Worm (Caenorhabditis elegans): ENCODE data around the gene nhr-222.

DNA sequence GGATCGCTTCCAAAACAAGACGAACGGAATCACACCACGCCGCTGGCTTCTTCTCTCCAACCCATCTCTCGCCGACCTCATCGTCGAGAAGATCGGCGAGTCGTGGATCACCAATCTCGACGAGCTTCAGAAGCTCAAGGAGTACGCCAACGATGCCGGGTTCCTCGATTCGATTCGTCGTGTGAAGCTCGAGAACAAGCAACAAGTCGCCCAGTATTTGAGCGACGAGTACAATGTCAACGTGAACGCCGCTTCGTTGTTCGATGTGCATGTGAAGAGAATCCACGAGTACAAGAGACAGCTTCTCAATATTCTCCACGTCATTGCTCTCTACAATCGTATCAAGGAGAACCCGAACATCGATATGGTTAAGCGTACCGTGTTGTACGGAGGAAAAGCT, 40.4 kb upstream of the nhr-222 start:
- TF ChIP-seq madf-5 (GFP tag; IDR thresholded peaks at IDR 0.05), result no peak
- no peak for TF ChIP-seq lsy-2 (tag; optimal IDR thresholded peaks at IDR 0.05)
- TF ChIP-seq lim-7 (GFP tag; IDR thresholded peaks at IDR 0.05), result no peak
- TF ChIP-seq nhr-111 (GFP tag; optimal IDR thresholded peaks at IDR 0.05), result no peak
- TF ChIP-seq ama-1 (optimal IDR thresholded peaks at IDR 0.05), result no peak
- TF ChIP-seq R02D3.7 (tag; optimal IDR thresholded peaks at IDR 0.05), result no peak
- no peak for TF ChIP-seq snpc-1.2 (GFP tag; IDR thresholded peaks at IDR 0.05)

All from whole organism, L4 larva.